Worm (Caenorhabditis elegans) whole organism, L1 larva: Measurements from ENCODE around the gene ccep-135.

Experiments used
- C16A3.4 ChIP-seq: fragments of 150-350 bp; optimal IDR thresholded peaks from 2 replicates; lab custom pipeline; 2014; ENCODE audit warnings: missing biosample characterization, missing genetic modification characterization
- ama-1 ChIP-seq: fragments of 150-350 bp; optimal IDR thresholded peaks from 2 replicates; lab custom pipeline; 2014
- blmp-1 ChIP-seq: fragments of 150-350 bp; optimal IDR thresholded peaks from 2 replicates; lab custom pipeline; 2014; ENCODE audit warnings: missing biosample characterization, missing genetic modification characterization
- ceh-8 ChIP-seq: fragments of 200-800 bp; sonication (Bioruptor generic); optimal IDR thresholded peaks from 2 replicates; lab custom pipeline; 2018; ENCODE audit warnings: mild to moderate bottlenecking, missing genetic modification characterization, moderate library complexity, missing compliant biosample characterization
- ceh-88 ChIP-seq: fragments of 200-800 bp; sonication (Bioruptor generic); IDR thresholded peaks from 2 replicates; pipeline ENCODE4 v1.3.6; 2022; ENCODE audit warnings: missing genetic modification characterization, missing compliant biosample characterization
- dsc-1 ChIP-seq: sonication (generic microtip); optimal IDR thresholded peaks from 2 replicates; lab custom pipeline; 2016; ENCODE audit warnings: mild to moderate bottlenecking, missing genetic modification characterization, missing compliant biosample characterization
- efl-1 ChIP-seq, 4 experiments: fragments of 150-350 bp; optimal IDR thresholded peaks in 3 of 4; peaks in 1 of 4; 1 replicate in 1 of 4; 2 replicates in 3 of 4; lab custom pipeline; 2014; ENCODE audit warnings: missing biosample characterization in 2 of 4, missing genetic modification characterization in 2 of 4, missing genetic modification reagents in 2 of 4
- efl-3 ChIP-seq: fragments of 200-800 bp; sonication (Bioruptor generic); optimal IDR thresholded peaks from 2 replicates; lab custom pipeline; 2018; ENCODE audit warnings: mild to moderate bottlenecking, missing genetic modification characterization, missing compliant biosample characterization
- egl-13 ChIP-seq: sonication (generic microtip); optimal IDR thresholded peaks from 2 replicates; lab custom pipeline; 2016; ENCODE audit warnings: missing genotype, missing genetic modification reagents, missing genetic modification characterization, missing compliant biosample characterization
- elt-3 ChIP-seq, 6 experiments: fragments of 150-350 bp in 1 of 6; sonication (generic microtip); optimal IDR thresholded peaks; 2 replicates each; lab custom pipeline; 2017 to 2018; ENCODE audit warnings: missing biosample characterization in 6 of 6, missing genetic modification characterization in 6 of 6, inconsistent platforms in 1 of 6
- fkh-8 ChIP-seq: sonication (generic microtip); optimal IDR thresholded peaks from 2 replicates; lab custom pipeline; 2016; ENCODE audit warnings: mild to moderate bottlenecking, missing genetic modification characterization, missing compliant biosample characterization
- fos-1 ChIP-seq: fragments of 150-350 bp; optimal IDR thresholded peaks from 2 replicates; lab custom pipeline; 2014; ENCODE audit warnings: missing biosample characterization, missing genetic modification characterization
- hlh-4 ChIP-seq: sonication (generic microtip); optimal IDR thresholded peaks from 2 replicates; lab custom pipeline; 2016; ENCODE audit warnings: mild to moderate bottlenecking, missing genetic modification characterization, missing compliant biosample characterization
- hpl-2 ChIP-seq: fragments of 150-350 bp; optimal IDR thresholded peaks from 2 replicates; lab custom pipeline; 2014; ENCODE audit warnings: missing biosample characterization, missing genetic modification reagents, missing genetic modification characterization
- irx-1 ChIP-seq: sonication (generic microtip); optimal IDR thresholded peaks from 2 replicates; lab custom pipeline; 2016; ENCODE audit warnings: missing genetic modification characterization, missing compliant biosample characterization
- lin-13 ChIP-seq: fragments of 150-350 bp; optimal IDR thresholded peaks from 2 replicates; lab custom pipeline; 2014; ENCODE audit warnings: missing biosample characterization, missing genetic modification reagents, missing genetic modification characterization
- lin-14 ChIP-seq: fragments of 200-800 bp; sonication (Bioruptor generic); optimal IDR thresholded peaks from 2 replicates; lab custom pipeline; 2018; ENCODE audit warnings: mild to moderate bottlenecking, missing genetic modification characterization, moderate library complexity, missing compliant biosample characterization
- lin-15B ChIP-seq: fragments of 150-350 bp; sonication (generic microtip); optimal IDR thresholded peaks from 3 replicates; lab custom pipeline; 2014; ENCODE audit warnings: missing biosample characterization, missing genetic modification characterization
- lin-39 ChIP-seq: fragments of 150-350 bp; optimal IDR thresholded peaks from 2 replicates; lab custom pipeline; 2014; ENCODE audit warnings: missing biosample characterization, missing genetic modification reagents, missing genetic modification characterization
- lsy-2 ChIP-seq, 2 experiments: fragments of 150-350 bp; optimal IDR thresholded peaks; 2 replicates each; lab custom pipeline; 2014; ENCODE audit warnings: missing biosample characterization in 2 of 2, missing genetic modification characterization in 2 of 2
- mdl-1 ChIP-seq, 2 experiments: fragments of 150-350 bp; optimal IDR thresholded peaks; 2 replicates each; lab custom pipeline; 2014 to 2017; ENCODE audit warnings: missing biosample characterization in 2 of 2, missing genetic modification characterization in 2 of 2, inconsistent platforms in 1 of 2
- nhr-12 ChIP-seq: sonication (generic microtip); optimal IDR thresholded peaks from 2 replicates; lab custom pipeline; 2017; ENCODE audit warnings: missing biosample characterization, missing genetic modification characterization
- nhr-237 ChIP-seq: fragments of 150-350 bp; optimal IDR thresholded peaks from 2 replicates; lab custom pipeline; 2014; ENCODE audit warnings: missing biosample characterization, missing genetic modification characterization
- nhr-77 ChIP-seq: fragments of 150-350 bp; optimal IDR thresholded peaks from 2 replicates; lab custom pipeline; 2014; ENCODE audit warnings: missing biosample characterization, missing genetic modification characterization
- nhr-90 ChIP-seq: sonication (generic microtip); optimal IDR thresholded peaks from 2 replicates; lab custom pipeline; 2016; ENCODE audit warnings: mild to moderate bottlenecking, missing genetic modification characterization, missing compliant biosample characterization; ENCODE audit not compliant: poor library complexity
- pag-3 ChIP-seq: sonication (generic microtip); optimal IDR thresholded peaks from 2 replicates; lab custom pipeline; 2017; ENCODE audit warnings: missing genetic modification characterization, mild to moderate bottlenecking, missing compliant biosample characterization, antibody characterized with exemption, borderline replicate concordance; ENCODE audit not compliant: insufficient read depth
- pax-3 ChIP-seq: fragments of 200-800 bp; sonication (Bioruptor generic); optimal IDR thresholded peaks from 2 replicates; lab custom pipeline; 2018; ENCODE audit warnings: mild to moderate bottlenecking, missing genetic modification characterization, moderate library complexity, missing compliant biosample characterization
- snu-23 ChIP-seq: sonication (generic microtip); optimal IDR thresholded peaks from 2 replicates; lab custom pipeline; 2016; ENCODE audit warnings: missing genetic modification characterization, missing compliant biosample characterization
- sox-4 ChIP-seq: sonication (generic microtip); optimal IDR thresholded peaks from 2 replicates; lab custom pipeline; 2016; ENCODE audit warnings: missing genetic modification characterization, missing compliant biosample characterization
- sptf-1 ChIP-seq: fragments of 150-350 bp; optimal IDR thresholded peaks from 2 replicates; lab custom pipeline; 2014; ENCODE audit warnings: missing biosample characterization, missing genetic modification characterization
- sup-37 ChIP-seq: fragments of 200-800 bp; sonication (Bioruptor generic); optimal IDR thresholded peaks from 2 replicates; lab custom pipeline; 2018; ENCODE audit warnings: mild to moderate bottlenecking, missing genetic modification characterization, missing compliant biosample characterization
- tbx-2 ChIP-seq: sonication (generic microtip); optimal IDR thresholded peaks from 2 replicates; lab custom pipeline; 2016; ENCODE audit warnings: missing genetic modification characterization, missing compliant biosample characterization
- unc-30 ChIP-seq: sonication (generic microtip); optimal IDR thresholded peaks from 2 replicates; lab custom pipeline; 2017; ENCODE audit warnings: missing biosample characterization, missing genetic modification characterization
- unc-86 ChIP-seq: sonication (generic microtip); optimal IDR thresholded peaks from 2 replicates; lab custom pipeline; 2016; ENCODE audit warnings: missing genetic modification characterization, missing compliant biosample characterization
- ztf-11 ChIP-seq, 2 experiments: sonication (generic microtip); optimal IDR thresholded peaks; 2 replicates each; lab custom pipeline; 2016 to 2017; ENCODE audit warnings: missing genetic modification characterization in 2 of 2, missing biosample characterization in 1 of 2, missing compliant biosample characterization in 1 of 2
- ztf-4 ChIP-seq: fragments of 150-350 bp; optimal IDR thresholded peaks from 2 replicates; lab custom pipeline; 2014; ENCODE audit warnings: missing biosample characterization, missing genetic modification characterization

The ccep-135 gene

ce11 chrIII:3091572-3091971 lies at the start of gene ccep-135:
TSS of gene ccep-135 (plus strand) at chrIII:3091872.
- TF ChIP-seq ceh-88 (GFP tag; lab: Robert Waterston, UW): no peak
- no peak for TF ChIP-seq irx-1 (tag; lab: Kevin White, UChicago)
- no peak for TF ChIP-seq ztf-11 (tag; optimal IDR thresholded peaks at IDR 0.05; lab: Kevin White, UChicago)
- TF ChIP-seq lin-13 (GFP tag; lab: Kevin White, UChicago): no peak
- no peak for TF ChIP-seq egl-13
- no peak for TF ChIP-seq pax-3 (tag; lab: Kevin White, UChicago)
- TF ChIP-seq mdl-1 (tag; optimal IDR thresholded peaks at IDR 0.05; lab: Kevin White, UChicago): no peak
- TF ChIP-seq unc-86 (tag; lab: Kevin White, UChicago): no peak
- TF ChIP-seq sptf-1 (tag; lab: Kevin White, UChicago): no peak
- no peak for TF ChIP-seq lsy-2 (tag; optimal IDR thresholded peaks at IDR 0.05; lab: Kevin White, UChicago)

- TF ChIP-seq snu-23 (GFP tag; lab: Kevin White, UChicago): no peak
- no peak for TF ChIP-seq elt-3 (tag; optimal IDR thresholded peaks at IDR 0.05; lab: Kevin White, UChicago)
- no peak for TF ChIP-seq ceh-8 (GFP tag; lab: Kevin White, UChicago)
- TF ChIP-seq nhr-90 (tag; lab: Kevin White, UChicago): no peak
- no peak for TF ChIP-seq hlh-4 (tag; lab: Kevin White, UChicago)
- no peak for TF ChIP-seq nhr-237 (tag; lab: Kevin White, UChicago)
- TF ChIP-seq unc-30: no peak
- TF ChIP-seq lin-15B (tag; lab: Kevin White, UChicago): no peak
- TF ChIP-seq egl-13: no peak
- no peak for TF ChIP-seq pag-3 (tag; lab: Kevin White, UChicago)
- no peak for TF ChIP-seq ztf-4
- no peak for TF ChIP-seq nhr-12 (tag; lab: Kevin White, UChicago)
- TF ChIP-seq C16A3.4 (tag; lab: Kevin White, UChicago): no peak
- no peak for TF ChIP-seq lsy-2 (tag; optimal IDR thresholded peaks at IDR 0.05; lab: Kevin White, UChicago)
- TF ChIP-seq hpl-2 (GFP tag; lab: Kevin White, UChicago): no peak
- no peak for TF ChIP-seq tbx-2
- no peak for TF ChIP-seq lin-14 (GFP tag; lab: Kevin White, UChicago)
- TF ChIP-seq dsc-1 (tag; lab: Kevin White, UChicago): no peak
- no peak for TF ChIP-seq fos-1 (tag; lab: Kevin White, UChicago)
Measured at ce11 chrIII:3047040-3047439, 44.6 kb upstream of the ccep-135 start, which contains the start of gene cutl-25. TSS of gene cutl-25 (minus strand) at chrIII:3047140.

- peak; percentile 76 for TF ChIP-seq blmp-1
- TF ChIP-seq ama-1 (lab: Kevin White, UChicago): no peak
Measured at ce11 chrIII:3047909-3048308, 43.8 kb upstream of the ccep-135 start.

DNA sequence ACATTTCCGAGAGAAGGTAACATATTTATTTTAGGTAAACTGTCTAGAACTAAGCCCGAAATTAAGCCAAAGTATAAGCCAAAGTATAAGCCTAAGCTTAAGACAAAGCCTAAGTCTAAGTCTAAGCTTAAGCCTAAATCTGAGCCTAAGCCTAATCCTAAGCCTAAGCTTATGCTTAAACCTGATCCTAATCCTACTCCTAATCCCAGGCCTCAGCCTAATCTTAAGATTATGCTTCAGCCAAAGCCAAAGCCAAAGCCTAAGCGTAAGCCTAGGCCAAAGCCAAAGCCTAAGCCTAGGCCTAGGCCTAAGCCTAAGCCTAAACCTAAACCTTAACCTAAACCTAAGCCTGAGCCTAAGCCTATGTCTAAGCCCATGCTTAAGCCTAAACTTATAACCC lies 35.8 kb upstream of the ccep-135 start:
- no peak for TF ChIP-seq fkh-8
- TF ChIP-seq elt-3 (tag; optimal IDR thresholded peaks at IDR 0.05; lab: Kevin White, UChicago): no peak
- TF ChIP-seq ama-1 (lab: Kevin White, UChicago): no peak
- no peak for TF ChIP-seq sup-37 (GFP tag; lab: Kevin White, UChicago)
- TF ChIP-seq mdl-1 (tag; optimal IDR thresholded peaks at IDR 0.05; lab: Kevin White, UChicago): no peak
- TF ChIP-seq pag-3 (tag; lab: Kevin White, UChicago): no peak
- no peak for TF ChIP-seq lin-39
- TF ChIP-seq efl-3 (GFP tag; lab: Kevin White, UChicago): no peak
- TF ChIP-seq sptf-1 (tag; lab: Kevin White, UChicago): no peak
- TF ChIP-seq nhr-77 (tag; lab: Kevin White, UChicago): no peak
- no peak for TF ChIP-seq lsy-2 (tag; optimal IDR thresholded peaks at IDR 0.05; lab: Kevin White, UChicago)

DNA sequence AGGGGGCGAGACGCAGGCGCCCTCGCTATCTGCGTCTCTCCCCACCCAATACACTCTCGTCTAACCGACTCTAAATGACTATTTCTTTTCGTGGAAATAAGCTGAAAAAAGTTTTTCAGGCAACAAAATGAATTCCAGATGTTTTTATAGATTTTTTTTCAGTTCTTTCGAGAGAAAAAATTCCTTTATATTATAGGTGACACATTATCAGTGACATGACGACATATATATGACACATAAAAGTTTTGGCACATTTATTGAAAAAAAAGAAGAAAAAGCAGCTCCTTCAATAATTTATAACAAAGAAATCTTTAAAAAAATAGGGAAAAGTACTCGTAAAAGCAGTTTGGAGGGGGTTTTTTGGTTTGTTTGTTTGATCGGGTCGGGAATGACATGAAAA lies 31.4 kb upstream of the ccep-135 start, which contains the start of gene fipr-29:
Gene fipr-29, minus strand, starts transcription at position 101 of the 400 bp plus-strand sequence.
- no peak for TF ChIP-seq sox-4 (tag; lab: Kevin White, UChicago)
- no peak for TF ChIP-seq efl-1 (optimal IDR thresholded peaks at IDR 0.05; lab: Kevin White, UChicago)
- TF ChIP-seq efl-1 (GFP tag; optimal IDR thresholded peaks at IDR 0.05 in 1 of 2; lab: Kevin White, UChicago): peak in 1 of 2 experiments; percentile 19
- TF ChIP-seq, all 84 proteins: peak for 1
